Worm (Caenorhabditis elegans) whole organism, late embryonic: ENCODE measurements around the gene fipr-14.

Source experiments
- C38D4.7 ChIP-seq: fragments of 200-800 bp; sonication (Bioruptor generic); optimal IDR thresholded peaks from 2 replicates; lab custom pipeline; 2018; ENCODE audit warnings: mild to moderate bottlenecking, missing genetic modification characterization, moderate library complexity, missing compliant biosample characterization
- K09A11.1 ChIP-seq: sonication (generic microtip); optimal IDR thresholded peaks from 2 replicates; lab custom pipeline; 2017; ENCODE audit warnings: antibody characterized with exemption, mild to moderate bottlenecking, missing genetic modification characterization, missing compliant biosample characterization; ENCODE audit not compliant: insufficient read depth
- T23F11.4 ChIP-seq: fragments of 200-800 bp; sonication (Bioruptor generic); optimal IDR thresholded peaks from 2 replicates; lab custom pipeline; 2018; ENCODE audit warnings: mild to moderate bottlenecking, missing genetic modification characterization, missing compliant biosample characterization
- ama-1 ChIP-seq: fragments of 150-350 bp; optimal IDR thresholded peaks from 2 replicates; lab custom pipeline; 2014
- ceh-14 ChIP-seq: sonication (generic microtip); optimal IDR thresholded peaks from 2 replicates; lab custom pipeline; 2016; ENCODE audit warnings: missing genotype, missing genetic modification characterization, missing compliant biosample characterization
- ceh-18 ChIP-seq: sonication (generic microtip); optimal IDR thresholded peaks from 2 replicates; lab custom pipeline; 2016; ENCODE audit warnings: missing genetic modification characterization, missing compliant biosample characterization
- ceh-19 ChIP-seq: fragments of 200-800 bp; sonication (Bioruptor generic); optimal IDR thresholded peaks from 2 replicates; lab custom pipeline; 2018; ENCODE audit warnings: mild to moderate bottlenecking, missing genetic modification characterization, missing compliant biosample characterization
- ceh-2 ChIP-seq: sonication (generic microtip); optimal IDR thresholded peaks from 2 replicates; lab custom pipeline; 2016; ENCODE audit warnings: missing genotype, missing genetic modification characterization, missing compliant biosample characterization
- ceh-22 ChIP-seq: sonication (generic microtip); optimal IDR thresholded peaks from 2 replicates; lab custom pipeline; 2017; ENCODE audit warnings: missing biosample characterization, missing genetic modification characterization
- ceh-24 ChIP-seq: sonication (generic microtip); optimal IDR thresholded peaks from 2 replicates; lab custom pipeline; 2016; ENCODE audit warnings: mild to moderate bottlenecking, missing genetic modification characterization, missing compliant biosample characterization
- ceh-31 ChIP-seq: sonication (generic microtip); optimal IDR thresholded peaks from 2 replicates; lab custom pipeline; 2016; ENCODE audit warnings: missing genetic modification characterization, missing compliant biosample characterization
- ceh-45 ChIP-seq: fragments of 200-800 bp; sonication (Bioruptor generic); IDR thresholded peaks from 2 replicates; pipeline ENCODE4 v1.3.6; 2022; ENCODE audit warnings: missing genetic modification reagents, missing genetic modification characterization, missing compliant biosample characterization
- ceh-48 ChIP-seq: sonication (generic microtip); optimal IDR thresholded peaks from 2 replicates; lab custom pipeline; 2016; ENCODE audit warnings: missing genetic modification characterization, inconsistent platforms, missing compliant biosample characterization
- elt-2 ChIP-seq: sonication (generic microtip); optimal IDR thresholded peaks from 2 replicates; lab custom pipeline; 2016; ENCODE audit warnings: missing genetic modification reagents, missing genetic modification characterization, missing compliant biosample characterization
- elt-4 ChIP-seq: sonication (generic microtip); optimal IDR thresholded peaks from 2 replicates; lab custom pipeline; 2016; ENCODE audit warnings: missing genetic modification characterization, missing compliant biosample characterization
- fax-1 ChIP-seq: sonication (generic microtip); optimal IDR thresholded peaks from 2 replicates; lab custom pipeline; 2016; ENCODE audit warnings: missing genotype, missing genetic modification characterization, missing compliant biosample characterization
- fkh-6 ChIP-seq: sonication (generic microtip); optimal IDR thresholded peaks from 2 replicates; lab custom pipeline; 2016; ENCODE audit warnings: missing genetic modification characterization, missing compliant biosample characterization
- gmeb-2 ChIP-seq: sonication (generic microtip); optimal IDR thresholded peaks from 2 replicates; lab custom pipeline; 2016; ENCODE audit warnings: missing genetic modification characterization, inconsistent platforms, missing compliant biosample characterization
- hlh-13 ChIP-seq: fragments of 200-800 bp; sonication (Bioruptor generic); optimal IDR thresholded peaks from 2 replicates; lab custom pipeline; 2018; ENCODE audit warnings: mild to moderate bottlenecking, missing genetic modification characterization, missing compliant biosample characterization
- hlh-6 ChIP-seq: sonication (generic microtip); optimal IDR thresholded peaks from 2 replicates; lab custom pipeline; 2016; ENCODE audit warnings: missing genotype, missing genetic modification characterization, missing compliant biosample characterization
- hlh-8 ChIP-seq: sonication (generic microtip); optimal IDR thresholded peaks from 2 replicates; lab custom pipeline; 2016; ENCODE audit warnings: missing genotype, missing genetic modification characterization, missing compliant biosample characterization
- lim-6 ChIP-seq: sonication (generic microtip); optimal IDR thresholded peaks from 2 replicates; lab custom pipeline; 2016; ENCODE audit warnings: missing genetic modification characterization, missing compliant biosample characterization
- madf-2 ChIP-seq: sonication (generic microtip); optimal IDR thresholded peaks from 2 replicates; lab custom pipeline; 2017; ENCODE audit warnings: missing genetic modification characterization, missing compliant biosample characterization
- npax-4 ChIP-seq: sonication (generic microtip); optimal IDR thresholded peaks from 2 replicates; lab custom pipeline; 2016; ENCODE audit warnings: missing genetic modification characterization, missing compliant biosample characterization
- odd-2 ChIP-seq: sonication (generic microtip); optimal IDR thresholded peaks from 2 replicates; lab custom pipeline; 2017; ENCODE audit warnings: antibody characterized with exemption, mild to moderate bottlenecking, missing genetic modification characterization, missing compliant biosample characterization
- pat-9 ChIP-seq: fragments of 200-800 bp; sonication (Bioruptor generic); optimal IDR thresholded peaks from 2 replicates; lab custom pipeline; 2018; ENCODE audit warnings: mild to moderate bottlenecking, missing genetic modification characterization, moderate library complexity, missing compliant biosample characterization
- pha-4 ChIP-seq: fragments of 150-350 bp; optimal IDR thresholded peaks from 2 replicates; lab custom pipeline; 2018; ENCODE audit warnings: missing biosample characterization, missing genetic modification reagents, missing genetic modification characterization
- pqm-1 ChIP-seq: sonication (generic microtip); optimal IDR thresholded peaks from 2 replicates; lab custom pipeline; 2016; ENCODE audit warnings: missing genetic modification characterization, missing compliant biosample characterization
- pros-1 ChIP-seq: fragments of 150-350 bp; optimal IDR thresholded peaks from 2 replicates; lab custom pipeline; 2014; ENCODE audit warnings: missing biosample characterization, missing genetic modification reagents, missing genetic modification characterization
- ref-2 ChIP-seq: sonication (generic microtip); optimal IDR thresholded peaks from 2 replicates; lab custom pipeline; 2016; ENCODE audit warnings: missing genetic modification characterization, missing compliant biosample characterization
- rnt-1 ChIP-seq: sonication (generic microtip); optimal IDR thresholded peaks from 2 replicates; lab custom pipeline; 2016; ENCODE audit warnings: missing genetic modification characterization, missing compliant biosample characterization
- sdc-2 ChIP-seq: sonication (generic microtip); optimal IDR thresholded peaks from 2 replicates; lab custom pipeline; 2016; ENCODE audit warnings: missing genotype, missing genetic modification characterization, missing compliant biosample characterization
- sox-2 ChIP-seq: fragments of 200-800 bp; sonication (Bioruptor generic); IDR thresholded peaks from 2 replicates; pipeline ENCODE4 v1.3.6; 2022; ENCODE audit warnings: missing genetic modification reagents, missing genetic modification characterization, missing compliant biosample characterization
- sox-4 ChIP-seq: sonication (generic microtip); optimal IDR thresholded peaks from 2 replicates; lab custom pipeline; 2017; ENCODE audit warnings: mild to moderate bottlenecking, missing genetic modification characterization, inconsistent platforms, missing compliant biosample characterization
- syd-9 ChIP-seq: sonication (generic microtip); optimal IDR thresholded peaks from 2 replicates; lab custom pipeline; 2016; ENCODE audit warnings: mild to moderate bottlenecking, missing genetic modification characterization, moderate library complexity, missing compliant biosample characterization
- tbx-2 ChIP-seq: sonication (generic microtip); optimal IDR thresholded peaks from 2 replicates; lab custom pipeline; 2016; ENCODE audit warnings: missing genetic modification characterization, missing compliant biosample characterization
- unc-55 ChIP-seq: sonication (generic microtip); optimal IDR thresholded peaks from 2 replicates; lab custom pipeline; 2017; ENCODE audit warnings: missing biosample characterization, missing genetic modification reagents, missing genetic modification characterization
- zip-5 ChIP-seq: sonication (generic microtip); optimal IDR thresholded peaks from 2 replicates; lab custom pipeline; 2016; ENCODE audit warnings: missing genetic modification characterization, missing compliant biosample characterization
- ztf-16 ChIP-seq: sonication (generic microtip); optimal IDR thresholded peaks from 2 replicates; lab custom pipeline; 2017; ENCODE audit warnings: missing genetic modification characterization, missing compliant biosample characterization

Gene fipr-14

ce11 chrIV:10902476-10902875 is 25.5 kb downstream of the fipr-14 start:
- no peak for TF ChIP-seq tbx-2 (tag; lab: Kevin White, UChicago)
- no peak for TF ChIP-seq npax-4
- TF ChIP-seq ceh-24 (tag; lab: Kevin White, UChicago): no peak
- no peak for TF ChIP-seq ref-2 (tag; lab: Kevin White, UChicago)

- TF ChIP-seq elt-4 (tag; lab: Kevin White, UChicago) (no peak), ceh-22 (tag; lab: Kevin White, UChicago) (no peak), ref-2 (tag; lab: Kevin White, UChicago) (no peak), rnt-1 (tag; lab: Kevin White, UChicago) (no peak), hlh-13 (GFP tag; lab: Kevin White, UChicago) (no peak), syd-9 (no peak), unc-55 (GFP tag; lab: Kevin White, UChicago) (no peak), sdc-2 (tag; lab: Kevin White, UChicago) (no peak), odd-2 (tag; lab: Kevin White, UChicago) (no peak), pat-9 (tag; lab: Kevin White, UChicago) (no peak), fkh-6 (no peak)
Measured at ce11 chrIV:10904282-10904681, 27.3 kb downstream of the fipr-14 start, which contains the start of gene ZK596.3. Gene ZK596.3 (minus strand): TSS chrIV:10904382.

ce11 chrIV:10909206-10909605 is 32.3 kb downstream of the fipr-14 start, which contains the start of gene ZK596.2:
Gene ZK596.2 (minus strand): TSS chrIV:10909306.
- TF ChIP-seq zip-5 (tag; lab: Kevin White, UChicago) (no peak), ceh-2 (no peak), ceh-31 (tag; lab: Kevin White, UChicago) (no peak), sdc-2 (tag; lab: Kevin White, UChicago) (no peak)
- TF ChIP-seq, all 69 proteins: peak for 0

ce11 chrIV:10909708-10910107 is 32.8 kb downstream of the fipr-14 start, which contains the start of gene pyk-2:
Gene pyk-2 (plus strand): TSS chrIV:10909913.
- TF ChIP-seq pha-4: no peak
- no peak for TF ChIP-seq ceh-14
- no peak for TF ChIP-seq gmeb-2 (tag; lab: Kevin White, UChicago)
- no peak for TF ChIP-seq hlh-8 (tag; lab: Kevin White, UChicago)
- no peak for TF ChIP-seq unc-55 (GFP tag; lab: Kevin White, UChicago)
- no peak for TF ChIP-seq pat-9 (tag; lab: Kevin White, UChicago)
- TF ChIP-seq C38D4.7 (GFP tag; lab: Kevin White, UChicago): no peak
- TF ChIP-seq hlh-6 (tag; lab: Kevin White, UChicago): no peak
- TF ChIP-seq lim-6 (tag; lab: Kevin White, UChicago): no peak
- no peak for TF ChIP-seq sox-2 (GFP tag; lab: Robert Waterston, UW)

- TF ChIP-seq sox-4 (tag; lab: Kevin White, UChicago) (no peak), fax-1 (tag; lab: Kevin White, UChicago) (no peak), ceh-22 (tag; lab: Kevin White, UChicago) (no peak), pqm-1 (tag; lab: Kevin White, UChicago) (no peak), fkh-6 (no peak), pros-1 (tag; lab: Kevin White, UChicago) (no peak), elt-4 (tag; lab: Kevin White, UChicago) (no peak), sox-2 (GFP tag; lab: Robert Waterston, UW) (no peak)
Measured at ce11 chrIV:10913081-10913480, 36.1 kb downstream of the fipr-14 start, which contains the start of gene ZK593.2. Gene ZK593.2 (plus strand): TSS chrIV:10913381.

ce11 chrIV:10915388-10915787 is 38.4 kb downstream of the fipr-14 start, which contains the start of gene ZK593.3:
Gene ZK593.3 (plus strand): TSS chrIV:10915688.
- TF ChIP-seq elt-2: no peak
- no peak for TF ChIP-seq ceh-45 (GFP tag; lab: Robert Waterston, UW)
- no peak for TF ChIP-seq ama-1 (lab: Kevin White, UChicago)
- TF ChIP-seq elt-4 (tag; lab: Kevin White, UChicago): no peak
- TF ChIP-seq K09A11.1: no peak
- TF ChIP-seq ceh-19 (GFP tag; lab: Kevin White, UChicago): no peak
- TF ChIP-seq fkh-6: no peak
- no peak for TF ChIP-seq fax-1 (tag; lab: Kevin White, UChicago)
- no peak for TF ChIP-seq ceh-18 (tag; lab: Kevin White, UChicago)
- no peak for TF ChIP-seq ceh-48 (tag; lab: Kevin White, UChicago)
- TF ChIP-seq madf-2 (tag; lab: Kevin White, UChicago): no peak
- TF ChIP-seq T23F11.4 (GFP tag; lab: Kevin White, UChicago): no peak
- no peak for TF ChIP-seq ceh-14
- TF ChIP-seq ref-2 (tag; lab: Kevin White, UChicago): no peak
- TF ChIP-seq ztf-16 (tag; lab: Kevin White, UChicago): no peak
- TF ChIP-seq sox-2 (GFP tag; lab: Robert Waterston, UW): no peak
